1 fruit fly cellular context compared by ENCODE assay signal in genomic region chr2L:3086290-3086876, dm6.
TF ChIP-seq lines count a peak whose summit lies in the region.

No protein-coding gene starts in this region.

TF ChIP-seq in whole organism, embryonic, 481 proteins besides CTCF, POLR2A, EP300 and RAD21 (continued from another document and continues in another):
- TF ChIP-seq lab (GFP tag; optimal IDR thresholded peaks at IDR 0.05; lab: Kevin White, UChicago) (peak; percentile 89), Ravus (GFP tag; IDR thresholded peaks at IDR 0.05; lab: Robert Waterston, UW) (peak; percentile 31), CG17912 (GFP tag; optimal IDR thresholded peaks at IDR 0.05; lab: Kevin White, UChicago) (no peak), zen (tag; optimal IDR thresholded peaks at IDR 0.05; lab: Kevin White, UChicago) (peak; percentile 13), hkb (optimal IDR thresholded peaks at IDR 0.05; lab: Kevin White, UChicago) (no peak), hkb (GFP tag; IDR thresholded peaks at IDR 0.05; lab: Robert Waterston, UW) (peak; percentile 80; the same call in 1 of the 2 replicates), CG2712 (tag; optimal IDR thresholded peaks at IDR 0.05; lab: Kevin White, UChicago) (peak; percentile 75), ftz-f1 (GFP tag; optimal IDR thresholded peaks at IDR 0.05; lab: Kevin White, UChicago) (no peak), Lhr (GFP tag; optimal IDR thresholded peaks at IDR 0.05; lab: Kevin White, UChicago) (no peak), H15 (GFP tag; IDR thresholded peaks at IDR 0.05; lab: Robert Waterston, UW) (peak; percentile 57; the same call in 2 of the 3 replicates), CG3163 (GFP tag; optimal IDR thresholded peaks at IDR 0.05; lab: Kevin White, UChicago) (no peak), grau (tag; optimal IDR thresholded peaks at IDR 0.05; lab: Kevin White, UChicago) (peak; percentile 83), Opbp (GFP tag; IDR thresholded peaks at IDR 0.05; lab: Robert Waterston, UW; ENCODE audit: partially characterized antibody) (no peak), Eip74EF (GFP tag; optimal IDR thresholded peaks at IDR 0.05; lab: Kevin White, UChicago) (peak in 1 of 2 experiments; percentile 60), CG7556 (GFP tag; optimal IDR thresholded peaks at IDR 0.05; lab: Kevin White, UChicago) (peak; percentile 78), CG10147 (GFP tag; optimal IDR thresholded peaks at IDR 0.05; lab: Kevin White, UChicago) (peak; percentile 80), Sox102F (GFP tag; optimal IDR thresholded peaks at IDR 0.05; lab: Kevin White, UChicago) (peak; percentile 83), CG18764 (GFP tag; optimal IDR thresholded peaks at IDR 0.05; lab: Kevin White, UChicago) (peak; percentile 10), bsh (GFP tag; optimal IDR thresholded peaks at IDR 0.05; lab: Kevin White, UChicago) (peak in 1 of 2 experiments; percentile 65), gce (GFP tag; IDR thresholded peaks at IDR 0.05; lab: Robert Waterston, UW) (peak; percentile 46; the same call in 1 of the 3 replicates), Hmr (GFP tag; optimal IDR thresholded peaks at IDR 0.05; lab: Kevin White, UChicago) (peak; percentile 76), CG10543 (GFP tag; optimal IDR thresholded peaks at IDR 0.05; lab: Kevin White, UChicago) (peak; percentile 51), run (tag; optimal IDR thresholded peaks at IDR 0.05; lab: Kevin White, UChicago) (peak; percentile 34), ewg (GFP tag; optimal IDR thresholded peaks at IDR 0.05; lab: Kevin White, UChicago) (peak; percentile 31), Dek (tag; optimal IDR thresholded peaks at IDR 0.05; lab: Kevin White, UChicago) (peak; percentile 69), crc (GFP tag; optimal IDR thresholded peaks at IDR 0.05; lab: Kevin White, UChicago) (peak; percentile 6), disco-r (GFP tag; optimal IDR thresholded peaks at IDR 0.05; lab: Kevin White, UChicago) (no peak), CG3847 (GFP tag; IDR thresholded peaks at IDR 0.05; lab: Robert Waterston, UW) (peak; percentile 66), Fer2 (tag; optimal IDR thresholded peaks at IDR 0.05; lab: Kevin White, UChicago) (peak; percentile 13), Hsf (GFP tag; optimal IDR thresholded peaks at IDR 0.05; lab: Kevin White, UChicago) (peak; percentile 50), Six4 (GFP tag; optimal IDR thresholded peaks at IDR 0.05; lab: Kevin White, UChicago) (peak; percentile 25), HmgD (GFP tag; optimal IDR thresholded peaks at IDR 0.05; lab: Kevin White, UChicago) (no peak), Optix (GFP tag; IDR thresholded peaks at IDR 0.05; lab: Robert Waterston, UW) (no peak), CG6765 (GFP tag; optimal IDR thresholded peaks at IDR 0.05; lab: Kevin White, UChicago) (peak; percentile 65), gcm2 (GFP tag; optimal IDR thresholded peaks at IDR 0.05; lab: Kevin White, UChicago) (no peak), schlank (tag; optimal IDR thresholded peaks at IDR 0.05; lab: Kevin White, UChicago) (no peak), mam (GFP tag; optimal IDR thresholded peaks at IDR 0.05; lab: Kevin White, UChicago) (peak; percentile 65), CG12942 (GFP tag; optimal IDR thresholded peaks at IDR 0.05; lab: Kevin White, UChicago) (peak; percentile 49), ATbp (GFP tag; optimal IDR thresholded peaks at IDR 0.05; lab: Kevin White, UChicago) (peak; percentile 30), CG8478 (optimal IDR thresholded peaks at IDR 0.05; lab: Kevin White, UChicago) (no peak), bowl (GFP tag; IDR thresholded peaks at IDR 0.05; lab: Robert Waterston, UW) (peak; percentile 44; the same call in 1 of the 2 replicates), pan (optimal IDR thresholded peaks at IDR 0.05; lab: Kevin White, UChicago) (no peak), pan (GFP tag; optimal IDR thresholded peaks at IDR 0.05 in 1 of 2, IDR thresholded peaks at IDR 0.05 in 1 of 2) (peak in 1 of 2 experiments; percentile 82), dmrt11E (tag; optimal IDR thresholded peaks at IDR 0.05; lab: Kevin White, UChicago) (no peak), CG32767 (GFP tag; IDR thresholded peaks at IDR 0.05; lab: Robert Waterston, UW) (no peak; the same call in 1 of the 2 replicates), Lim3 (GFP tag; IDR thresholded peaks at IDR 0.05; lab: Robert Waterston, UW) (no peak), HLH4C (GFP tag; IDR thresholded peaks at IDR 0.05; lab: Robert Waterston, UW; ENCODE audit: partially characterized antibody) (no peak), fd3F (GFP tag; optimal IDR thresholded peaks at IDR 0.05; lab: Kevin White, UChicago) (peak; percentile 73), sim (GFP tag; IDR thresholded peaks at IDR 0.05; lab: Robert Waterston, UW) (no peak), CG10321 (GFP tag; IDR thresholded peaks at IDR 0.05; lab: Robert Waterston, UW) (0 out of 2 replicates have a peak, but pooled peaks have one; percentile 26), CG9727 (GFP tag; optimal IDR thresholded peaks at IDR 0.05; lab: Kevin White, UChicago) (peak; percentile 69), CG6175 (GFP tag; IDR thresholded peaks at IDR 0.05; lab: Robert Waterston, UW) (no peak), Nf-YA (GFP tag; IDR thresholded peaks at IDR 0.05; lab: Robert Waterston, UW) (no peak), pho (GFP tag; optimal IDR thresholded peaks at IDR 0.05; lab: Kevin White, UChicago) (peak; percentile 49), CG18599 (GFP tag; optimal IDR thresholded peaks at IDR 0.05; lab: Kevin White, UChicago) (peak; percentile 81), CG13296 (GFP tag; optimal IDR thresholded peaks at IDR 0.05; lab: Kevin White, UChicago) (peak; percentile 76), Sry-β (GFP tag; optimal IDR thresholded peaks at IDR 0.05; lab: Kevin White, UChicago) (no peak), E2f2 (GFP tag; IDR thresholded peaks at IDR 0.05; lab: Robert Waterston, UW) (peak; percentile 67), CG12155 (GFP tag; optimal IDR thresholded peaks at IDR 0.05; lab: Kevin White, UChicago) (peak; percentile 63), gsb (GFP tag; IDR thresholded peaks at IDR 0.05; lab: Robert Waterston, UW) (peak; percentile 63), Ets97D (GFP tag; optimal IDR thresholded peaks at IDR 0.05; lab: Kevin White, UChicago) (no peak), CG12299 (tag; optimal IDR thresholded peaks at IDR 0.05; lab: Kevin White, UChicago) (peak; percentile 4), mld (GFP tag; IDR thresholded peaks at IDR 0.05; lab: Robert Waterston, UW; ENCODE audit: partially characterized antibody) (no peak), Hand (GFP tag; optimal IDR thresholded peaks at IDR 0.05; lab: Kevin White, UChicago) (peak; percentile 35), tio (GFP tag; optimal IDR thresholded peaks at IDR 0.05; lab: Kevin White, UChicago) (peak; percentile 57), CG43689 (GFP tag; IDR thresholded peaks at IDR 0.05; lab: Robert Waterston, UW) (0 out of 2 replicates have a peak, but pooled peaks have one; percentile 34), CG15011 (GFP tag; optimal IDR thresholded peaks at IDR 0.05; lab: Kevin White, UChicago) (peak; percentile 56), cato (GFP tag; optimal IDR thresholded peaks at IDR 0.05; lab: Kevin White, UChicago; ENCODE audit: borderline replicate concordance) (no peak), CG11504 (tag; optimal IDR thresholded peaks at IDR 0.05; lab: Kevin White, UChicago) (peak; percentile 83), fu2 (GFP tag; optimal IDR thresholded peaks at IDR 0.05; lab: Kevin White, UChicago) (peak; percentile 23), CG9437 (GFP tag; optimal IDR thresholded peaks at IDR 0.05; lab: Kevin White, UChicago) (peak; percentile 64), CG9609 (GFP tag; optimal IDR thresholded peaks at IDR 0.05; lab: Kevin White, UChicago) (peak; percentile 6), vvl (GFP tag; IDR thresholded peaks at IDR 0.05; lab: Robert Waterston, UW) (peak; percentile 79), HHEX (GFP tag; optimal IDR thresholded peaks at IDR 0.05; lab: Kevin White, UChicago) (peak; percentile 66), CG10565 (GFP tag; optimal IDR thresholded peaks at IDR 0.05; lab: Kevin White, UChicago) (no peak), CG13123 (GFP tag; optimal IDR thresholded peaks at IDR 0.05; lab: Kevin White, UChicago) (peak; percentile 18), pnt (GFP tag; optimal IDR thresholded peaks at IDR 0.05; lab: Kevin White, UChicago) (peak; percentile 19), Hr78 (GFP tag; optimal IDR thresholded peaks at IDR 0.05; lab: Kevin White, UChicago) (no peak), so (GFP tag; IDR thresholded peaks at IDR 0.05; lab: Robert Waterston, UW) (peak; percentile 65; the same call in 2 of the 3 replicates), tna (GFP tag; IDR thresholded peaks at IDR 0.05; lab: Robert Waterston, UW; ENCODE audit: partially characterized antibody) (no peak), bigmax (GFP tag; optimal IDR thresholded peaks at IDR 0.05; lab: Kevin White, UChicago) (no peak), chn (GFP tag; optimal IDR thresholded peaks at IDR 0.05; lab: Kevin White, UChicago) (peak; percentile 37), CG10209 (GFP tag; optimal IDR thresholded peaks at IDR 0.05; lab: Kevin White, UChicago) (peak; percentile 66), ranshi (GFP tag; IDR thresholded peaks at IDR 0.05; lab: Robert Waterston, UW) (peak; percentile 70), Dp (GFP tag; optimal IDR thresholded peaks at IDR 0.05; lab: Kevin White, UChicago) (peak; percentile 11), Dbx (GFP tag; IDR thresholded peaks at IDR 0.05; lab: Robert Waterston, UW) (peak; percentile 79), Trl (optimal IDR thresholded peaks at IDR 0.05; lab: Kevin White, UChicago) (no peak), Trl (GFP tag; optimal IDR thresholded peaks at IDR 0.05; lab: Kevin White, UChicago) (no peak), Dip2 (GFP tag; IDR thresholded peaks at IDR 0.05; lab: Robert Waterston, UW) (no peak), wor (GFP tag; IDR thresholded peaks at IDR 0.05; lab: Robert Waterston, UW) (no peak), B-H2 (GFP tag; optimal IDR thresholded peaks at IDR 0.05; lab: Kevin White, UChicago) (no peak), CG8388 (GFP tag; optimal IDR thresholded peaks at IDR 0.05; lab: Kevin White, UChicago) (peak; percentile 49), usp (GFP tag; optimal IDR thresholded peaks at IDR 0.05; lab: Kevin White, UChicago) (no peak), row (GFP tag; IDR thresholded peaks at IDR 0.05; lab: Robert Waterston, UW) (peak; percentile 80), jumu (GFP tag; optimal IDR thresholded peaks at IDR 0.05; lab: Kevin White, UChicago) (no peak), CG12236 (GFP tag; optimal IDR thresholded peaks at IDR 0.05; lab: Kevin White, UChicago) (no peak), BtbVII (GFP tag; optimal IDR thresholded peaks at IDR 0.05; lab: Kevin White, UChicago) (peak; percentile 53), pfk (GFP tag; optimal IDR thresholded peaks at IDR 0.05; lab: Kevin White, UChicago) (no peak), CG6854 (GFP tag; optimal IDR thresholded peaks at IDR 0.05; lab: Kevin White, UChicago) (peak; percentile 67), gsb-n (tag; optimal IDR thresholded peaks at IDR 0.05; lab: Kevin White, UChicago) (peak; percentile 24), CG15514 (GFP tag; optimal IDR thresholded peaks at IDR 0.05; lab: Kevin White, UChicago) (peak; percentile 66), Atf-2 (GFP tag; optimal IDR thresholded peaks at IDR 0.05; lab: Kevin White, UChicago) (no peak), NC2α (GFP tag; optimal IDR thresholded peaks at IDR 0.05; lab: Kevin White, UChicago) (no peak), tll (GFP tag; optimal IDR thresholded peaks at IDR 0.05; lab: Kevin White, UChicago) (no peak), luna (GFP tag; optimal IDR thresholded peaks at IDR 0.05; lab: Kevin White, UChicago) (no peak), CG14710 (tag; optimal IDR thresholded peaks at IDR 0.05; lab: Kevin White, UChicago) (peak; percentile 16), CoRest (tag; optimal IDR thresholded peaks at IDR 0.05; lab: Kevin White, UChicago) (peak; percentile 77), CG3995 (GFP tag; optimal IDR thresholded peaks at IDR 0.05; lab: Kevin White, UChicago) (no peak), sisA (GFP tag; IDR thresholded peaks at IDR 0.05; lab: Robert Waterston, UW) (peak; percentile 51), eyg (GFP tag; optimal IDR thresholded peaks at IDR 0.05; lab: Kevin White, UChicago) (peak; percentile 19), CG12659 (GFP tag; optimal IDR thresholded peaks at IDR 0.05; lab: Kevin White, UChicago) (peak; percentile 77), ssp (GFP tag; IDR thresholded peaks at IDR 0.05; lab: Robert Waterston, UW) (peak; percentile 31; the same call in 1 of the 2 replicates), CG2120 (GFP tag; optimal IDR thresholded peaks at IDR 0.05; lab: Kevin White, UChicago) (peak; percentile 87), Gsc (GFP tag; IDR thresholded peaks at IDR 0.05; lab: Robert Waterston, UW) (no peak), fd96Cb (tag; optimal IDR thresholded peaks at IDR 0.05; lab: Kevin White, UChicago) (peak; percentile 69), CG4424 (GFP tag; optimal IDR thresholded peaks at IDR 0.05; lab: Kevin White, UChicago) (peak; percentile 56), E2f1 (GFP tag; IDR thresholded peaks at IDR 0.05; lab: Robert Waterston, UW) (peak; percentile 63), Ets65A (GFP tag; lab: Kevin White, UChicago) (peak; percentile 90), CG32772 (GFP tag; IDR thresholded peaks at IDR 0.05; lab: Robert Waterston, UW) (no peak; the same call in 1 of the 2 replicates), lbe (GFP tag; optimal IDR thresholded peaks at IDR 0.05; lab: Kevin White, UChicago) (no peak), D (optimal IDR thresholded peaks at IDR 0.05; lab: Kevin White, UChicago) (no peak), D (GFP tag; optimal IDR thresholded peaks at IDR 0.05; lab: Kevin White, UChicago) (peak; percentile 21), Camta (GFP tag; optimal IDR thresholded peaks at IDR 0.05; lab: Kevin White, UChicago) (peak; percentile 42), CG17612 (GFP tag; IDR thresholded peaks at IDR 0.05; lab: Robert Waterston, UW) (0 out of 2 replicates have a peak, but pooled peaks have one; percentile 44), klu (GFP tag; IDR thresholded peaks at IDR 0.05; lab: Robert Waterston, UW) (peak; percentile 16; the same call in 1 of the 2 replicates), CG10267 (tag; optimal IDR thresholded peaks at IDR 0.05; lab: Kevin White, UChicago) (peak; percentile 65), CkIIα-i1 (GFP tag; IDR thresholded peaks at IDR 0.05; lab: Robert Waterston, UW) (no peak), zen2 (GFP tag; IDR thresholded peaks at IDR 0.05; lab: Robert Waterston, UW; ENCODE audit: partially characterized antibody) (no peak), TFAM (GFP tag; optimal IDR thresholded peaks at IDR 0.05; lab: Kevin White, UChicago) (no peak), CG12219 (GFP tag; optimal IDR thresholded peaks at IDR 0.05; lab: Kevin White, UChicago) (peak; percentile 39), H2.0 (GFP tag; IDR thresholded peaks at IDR 0.05; lab: Robert Waterston, UW) (peak; percentile 67), grn (GFP tag; optimal IDR thresholded peaks at IDR 0.05; lab: Kevin White, UChicago) (no peak)
